Fruit fly (Drosophila melanogaster): ENCODE results near the gene CG4998.

The CG4998 gene

DNA sequence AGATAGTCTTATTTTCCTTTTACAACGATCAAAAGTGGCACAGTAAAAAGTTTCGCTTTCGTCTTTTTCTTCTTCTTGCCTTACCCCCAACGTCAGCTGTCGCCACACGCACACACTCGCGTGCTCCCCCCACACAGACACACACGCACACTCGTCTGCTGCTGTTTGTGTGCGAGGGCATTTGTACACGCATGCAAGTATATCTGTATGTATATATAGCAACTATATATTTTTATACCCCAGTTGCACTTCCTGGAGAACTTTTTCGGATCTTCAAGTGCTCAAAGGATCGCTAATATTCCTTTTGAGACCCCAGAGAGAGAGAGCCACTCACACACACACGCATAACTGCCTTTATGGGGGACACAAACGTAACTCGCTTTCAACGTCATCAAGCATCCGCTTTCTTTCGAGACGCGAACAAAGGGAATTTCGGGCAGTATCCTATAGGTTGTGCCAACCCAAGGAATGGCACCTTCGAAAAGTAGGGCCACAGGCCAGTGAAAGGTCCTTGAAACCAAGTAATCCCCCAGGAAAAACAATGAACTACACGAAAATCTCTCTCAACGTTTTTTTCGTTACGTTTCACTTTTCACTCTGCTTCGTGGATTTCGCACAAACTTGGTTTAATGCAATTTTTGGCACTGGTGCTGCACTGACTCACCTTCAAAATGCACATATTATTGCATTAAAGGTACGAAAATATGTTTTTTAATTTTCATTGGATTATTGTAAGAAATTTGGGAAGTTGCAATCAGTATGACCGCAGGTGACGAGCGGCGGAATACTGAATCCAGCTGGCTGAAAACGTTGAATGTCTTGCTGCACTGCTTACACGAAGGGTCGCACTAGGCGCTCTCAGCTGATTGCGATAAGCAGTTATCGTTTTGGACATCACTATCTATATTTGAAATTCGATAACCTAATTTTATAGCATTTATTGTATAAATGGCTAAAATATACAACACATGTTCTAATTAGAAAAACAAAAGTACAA is 39.3 kb downstream of the CG4998 start, which contains the start of gene roq (continued):
- TF ChIP-seq kni (GFP tag; optimal IDR thresholded peaks at IDR 0.05) (no peak), dysf (GFP tag; IDR thresholded peaks at IDR 0.05) (no peak), Rx (GFP tag; IDR thresholded peaks at IDR 0.05) (no peak), br (optimal IDR thresholded peaks at IDR 0.05) (no peak), Mrtf (GFP tag; IDR thresholded peaks at IDR 0.05) (no peak), CG7556 (GFP tag; optimal IDR thresholded peaks at IDR 0.05) (no peak), Pdp1 (GFP tag; optimal IDR thresholded peaks at IDR 0.05) (peak in 1 of 2 experiments; percentile 65), z (GFP tag; IDR thresholded peaks at IDR 0.05) (no peak), CG2678 (tag; optimal IDR thresholded peaks at IDR 0.05) (no peak), ci (GFP tag; IDR thresholded peaks at IDR 0.05) (0 out of 3 replicates have a peak, but pooled peaks have one; percentile 6), Mad (GFP tag; optimal IDR thresholded peaks at IDR 0.05) (no peak), CkIIα-i1 (GFP tag; IDR thresholded peaks at IDR 0.05) (no peak), CG18476 (GFP tag; optimal IDR thresholded peaks at IDR 0.05) (no peak), Optix (GFP tag; IDR thresholded peaks at IDR 0.05) (no peak), NFAT (GFP tag; IDR thresholded peaks at IDR 0.05) (no peak), Xrp1 (GFP tag; IDR thresholded peaks at IDR 0.05) (no peak), CG4730 (GFP tag; IDR thresholded peaks at IDR 0.05) (no peak), Dfd (GFP tag; optimal IDR thresholded peaks at IDR 0.05) (no peak), chm (GFP tag; IDR thresholded peaks at IDR 0.05) (no peak), CG17829 (tag; optimal IDR thresholded peaks at IDR 0.05) (peak; percentile 51), Doc2 (GFP tag; IDR thresholded peaks at IDR 0.05) (no peak), Hmr (GFP tag; optimal IDR thresholded peaks at IDR 0.05) (no peak), sc (optimal IDR thresholded peaks at IDR 0.05) (no peak), sc (GFP tag; optimal IDR thresholded peaks at IDR 0.05) (no peak), CG13123 (GFP tag; optimal IDR thresholded peaks at IDR 0.05) (no peak), CG7271 (tag; optimal IDR thresholded peaks at IDR 0.05) (no peak), lilli (GFP tag; optimal IDR thresholded peaks at IDR 0.05) (no peak), CG10147 (GFP tag; optimal IDR thresholded peaks at IDR 0.05) (no peak), CG17359 (tag; optimal IDR thresholded peaks at IDR 0.05) (no peak), vvl (GFP tag; IDR thresholded peaks at IDR 0.05) (peak; percentile 45), CG10654 (GFP tag; optimal IDR thresholded peaks at IDR 0.05) (no peak), CG9817 (tag; optimal IDR thresholded peaks at IDR 0.05) (no peak), dan (GFP tag; IDR thresholded peaks at IDR 0.05) (no peak), HLHmδ (GFP tag; optimal IDR thresholded peaks at IDR 0.05) (peak; percentile 6), Atf6 (GFP tag; IDR thresholded peaks at IDR 0.05) (peak; percentile 22; the same call in 1 of the 2 replicates), CG14667 (GFP tag; IDR thresholded peaks at IDR 0.05) (no peak), Rfx (GFP tag; IDR thresholded peaks at IDR 0.05) (no peak), bigmax (GFP tag; optimal IDR thresholded peaks at IDR 0.05) (peak; percentile 25), p53 (GFP tag; optimal IDR thresholded peaks at IDR 0.05) (no peak), CG14860 (GFP tag; IDR thresholded peaks at IDR 0.05; ENCODE audit: partially characterized antibody) (peak; percentile 51; the same call in 2 of the 3 replicates), CG1832 (GFP tag; optimal IDR thresholded peaks at IDR 0.05) (no peak), Ets65A (GFP tag) (no peak), tin (GFP tag; optimal IDR thresholded peaks at IDR 0.05) (no peak), jing (GFP tag; optimal IDR thresholded peaks at IDR 0.05) (no peak), CG3726 (GFP tag; IDR thresholded peaks at IDR 0.05) (no peak), fru (optimal IDR thresholded peaks at IDR 0.05) (no peak), CG1603 (tag; optimal IDR thresholded peaks at IDR 0.05) (peak; percentile 85), org-1 (GFP tag; optimal IDR thresholded peaks at IDR 0.05) (no peak), sens (GFP tag) (peak; percentile 74), Hr78 (GFP tag; optimal IDR thresholded peaks at IDR 0.05) (no peak), peb (GFP tag; IDR thresholded peaks at IDR 0.05) (no peak)
